Fruit fly (Drosophila melanogaster) whole organism, embryonic: ENCODE measurements around the gene CG10996.

Experiments used
- B-H1 ChIP-seq: fragments of 200-800 bp; sonication (Bioruptor generic); IDR thresholded peaks from 3 replicates; pipeline ENCODE4 v1.3.6; 2022; ENCODE audit warnings: missing biosample characterization, missing genetic modification characterization
- Bgb ChIP-seq: fragments of 200-800 bp; sonication (Bioruptor generic); IDR thresholded peaks from 2 replicates; pipeline ENCODE4 v1.3.6; 2022; ENCODE audit warnings: missing biosample characterization, missing genetic modification characterization; ENCODE audit not compliant: partially characterized antibody
- CG10431 ChIP-seq: fragments of 200-800 bp; sonication (Bioruptor generic); optimal IDR thresholded peaks from 3 replicates; lab custom pipeline; 2018; ENCODE audit warnings: missing biosample characterization, mild to moderate bottlenecking, missing genetic modification characterization
- CG12219 ChIP-seq: fragments of 200-800 bp; sonication (Bioruptor generic); optimal IDR thresholded peaks from 3 replicates; lab custom pipeline; 2018; ENCODE audit warnings: missing biosample characterization, mild to moderate bottlenecking, missing genetic modification characterization
- CG12236 ChIP-seq: fragments of 200-800 bp; sonication (Bioruptor generic); optimal IDR thresholded peaks from 2 replicates; lab custom pipeline; 2016; ENCODE audit warnings: missing biosample characterization, missing genetic modification characterization
- CG15011 ChIP-seq: fragments of 200-800 bp; sonication (Bioruptor generic); optimal IDR thresholded peaks from 3 replicates; lab custom pipeline; 2018; ENCODE audit warnings: missing biosample characterization, mild to moderate bottlenecking, missing genetic modification characterization
- CG1647 ChIP-seq: fragments of 200-800 bp; sonication (Bioruptor generic); optimal IDR thresholded peaks from 3 replicates; lab custom pipeline; 2016; ENCODE audit warnings: missing biosample characterization, missing genetic modification characterization
- CG16815 ChIP-seq: fragments of 200-800 bp; sonication (Bioruptor generic); optimal IDR thresholded peaks from 3 replicates; lab custom pipeline; 2017; ENCODE audit warnings: missing biosample characterization, mild to moderate bottlenecking, missing genetic modification characterization
- CG1792 ChIP-seq: fragments of 200-800 bp; sonication (Bioruptor generic); optimal IDR thresholded peaks from 2 replicates; lab custom pipeline; 2016; ENCODE audit warnings: missing biosample characterization, missing genetic modification characterization
- CG18476 ChIP-seq: fragments of 200-800 bp; sonication (Bioruptor generic); optimal IDR thresholded peaks from 2 replicates; lab custom pipeline; 2016; ENCODE audit warnings: missing biosample characterization, mild to moderate bottlenecking, missing genetic modification characterization
- CG32767 ChIP-seq: fragments of 200-800 bp; sonication (Bioruptor generic); IDR thresholded peaks from 2 replicates; pipeline ENCODE4 v1.3.6; 2022; ENCODE audit warnings: missing biosample characterization, missing genetic modification characterization
- CG3281 ChIP-seq: fragments of 200-800 bp; sonication (Bioruptor generic); optimal IDR thresholded peaks from 3 replicates; lab custom pipeline; 2017; ENCODE audit warnings: missing biosample characterization, mild to moderate bottlenecking, missing genetic modification characterization
- CG43689 ChIP-seq: fragments of 200-800 bp; sonication (Bioruptor generic); IDR thresholded peaks from 2 replicates; pipeline ENCODE4 v1.3.6; 2022; ENCODE audit warnings: missing biosample characterization, missing genetic modification characterization
- CG6854 ChIP-seq: fragments of 200-800 bp; sonication (Bioruptor generic); optimal IDR thresholded peaks from 3 replicates; lab custom pipeline; 2017; ENCODE audit warnings: missing biosample characterization, mild to moderate bottlenecking, missing genetic modification characterization
- CG7372 ChIP-seq: fragments of 200-800 bp; sonication (Bioruptor generic); IDR thresholded peaks from 2 replicates; pipeline ENCODE4 v1.3.6; 2022; ENCODE audit warnings: missing biosample characterization, missing genetic modification characterization
- CG8281 ChIP-seq: fragments of 200-800 bp; sonication (Bioruptor generic); optimal IDR thresholded peaks from 2 replicates; lab custom pipeline; 2018; ENCODE audit warnings: missing biosample characterization, mild to moderate bottlenecking, missing genetic modification characterization, moderate library complexity
- CHES-1-like ChIP-seq: fragments of 200-800 bp; sonication (Bioruptor generic); optimal IDR thresholded peaks from 2 replicates; lab custom pipeline; 2016; ENCODE audit warnings: missing biosample characterization, missing genetic modification characterization
- CkIIα-i1 ChIP-seq: fragments of 200-800 bp; sonication (Bioruptor generic); IDR thresholded peaks from 2 replicates; pipeline ENCODE4 v1.3.6; 2022; ENCODE audit warnings: missing biosample characterization, missing genetic modification characterization
- Dbx ChIP-seq: fragments of 200-800 bp; sonication (Bioruptor generic); IDR thresholded peaks from 3 replicates; pipeline ENCODE4 v1.3.6; 2022; ENCODE audit warnings: missing biosample characterization, missing genetic modification characterization
- Dip3 ChIP-seq: fragments of 200-800 bp; sonication (Bioruptor generic); optimal IDR thresholded peaks from 3 replicates; lab custom pipeline; 2016; ENCODE audit warnings: missing biosample characterization, missing genetic modification characterization
- Doc3 ChIP-seq: fragments of 200-800 bp; sonication (Bioruptor generic); IDR thresholded peaks from 3 replicates; pipeline ENCODE4 v1.3.6; 2022; ENCODE audit warnings: missing biosample characterization, missing genetic modification characterization; ENCODE audit not compliant: partially characterized antibody
- HLHmδ ChIP-seq: fragments of 200-800 bp; sonication (Bioruptor generic); optimal IDR thresholded peaks from 2 replicates; lab custom pipeline; 2018; ENCODE audit warnings: missing biosample characterization, mild to moderate bottlenecking, missing genetic modification characterization, moderate library complexity
- Hmr ChIP-seq: fragments of 200-800 bp; sonication (Bioruptor generic); optimal IDR thresholded peaks from 3 replicates; lab custom pipeline; 2017; ENCODE audit warnings: mild to moderate bottlenecking, missing biosample characterization, missing genetic modification reagents, missing genetic modification characterization
- Hr51 ChIP-seq, 2 experiments: fragments of 200-800 bp; sonication (Bioruptor generic); optimal IDR thresholded peaks; 2 replicates in 1 of 2; 3 replicates in 1 of 2; lab custom pipeline; 2016 to 2018; ENCODE audit warnings: missing biosample characterization in 2 of 2, missing genetic modification characterization in 2 of 2, mild to moderate bottlenecking in 1 of 2, moderate library complexity in 1 of 2
- Meics ChIP-seq: fragments of 200-800 bp; sonication (Bioruptor generic); optimal IDR thresholded peaks from 2 replicates; lab custom pipeline; 2017; ENCODE audit warnings: missing biosample characterization, mild to moderate bottlenecking, missing genetic modification characterization
- NC2β ChIP-seq: fragments of 200-800 bp; sonication (Bioruptor generic); optimal IDR thresholded peaks from 2 replicates; lab custom pipeline; 2016; ENCODE audit warnings: missing biosample characterization, missing genetic modification characterization
- NFAT ChIP-seq: fragments of 200-800 bp; sonication (Bioruptor generic); IDR thresholded peaks from 2 replicates; pipeline ENCODE4 v1.3.6; 2022; ENCODE audit warnings: missing biosample characterization, missing genetic modification characterization
- NK7.1 ChIP-seq: fragments of 200-800 bp; sonication (Bioruptor generic); optimal IDR thresholded peaks from 3 replicates; lab custom pipeline; 2016; ENCODE audit warnings: missing biosample characterization, missing genetic modification characterization
- Opbp ChIP-seq: fragments of 200-800 bp; sonication (Bioruptor generic); IDR thresholded peaks from 3 replicates; pipeline ENCODE4 v1.3.6; 2022; ENCODE audit warnings: missing biosample characterization, missing genetic modification characterization; ENCODE audit not compliant: partially characterized antibody
- Pdp1 ChIP-seq, 2 experiments: fragments of 200-800 bp; sonication (Bioruptor generic); optimal IDR thresholded peaks; 3 replicates each; lab custom pipeline; 2016; ENCODE audit warnings: missing biosample characterization in 2 of 2, missing genetic modification characterization in 2 of 2, mild to moderate bottlenecking in 1 of 2, moderate library complexity in 1 of 2
- Rfx ChIP-seq: fragments of 200-800 bp; sonication (Bioruptor generic); IDR thresholded peaks from 2 replicates; pipeline ENCODE4 v1.3.6; 2022; ENCODE audit warnings: missing biosample characterization, missing genetic modification characterization
- Six4 ChIP-seq: fragments of 200-800 bp; sonication (Bioruptor generic); optimal IDR thresholded peaks from 2 replicates; lab custom pipeline; 2016; ENCODE audit warnings: missing biosample characterization, missing genetic modification characterization
- Sox100B ChIP-seq: fragments of 200-800 bp; sonication (Bioruptor generic); optimal IDR thresholded peaks from 3 replicates; lab custom pipeline; 2018; ENCODE audit warnings: missing biosample characterization, mild to moderate bottlenecking, missing genetic modification characterization
- aop ChIP-seq: fragments of 200-800 bp; sonication (Bioruptor generic); IDR thresholded peaks from 2 replicates; pipeline ENCODE4 v1.3.6; 2022; ENCODE audit warnings: missing biosample characterization, missing genetic modification characterization
- br ChIP-seq: fragments of >200 bp; optimal IDR thresholded peaks from 2 replicates; lab custom pipeline; 2017
- crp ChIP-seq, 2 experiments: fragments of 200-800 bp; sonication (Bioruptor generic); optimal IDR thresholded peaks; 2 replicates in 1 of 2; 3 replicates in 1 of 2; lab custom pipeline; 2017; ENCODE audit warnings: missing biosample characterization in 2 of 2, missing genetic modification characterization in 2 of 2, mild to moderate bottlenecking in 1 of 2, moderate library complexity in 1 of 2
- da ChIP-seq: fragments of 200-800 bp; sonication (Bioruptor generic); optimal IDR thresholded peaks from 2 replicates; lab custom pipeline; 2016; ENCODE audit warnings: missing biosample characterization, missing genetic modification characterization
- exex ChIP-seq: fragments of 200-800 bp; sonication (Bioruptor generic); optimal IDR thresholded peaks from 4 replicates; lab custom pipeline; 2018; ENCODE audit warnings: missing biosample characterization, mild to moderate bottlenecking, missing genetic modification characterization, moderate library complexity
- fd102C ChIP-seq: fragments of 200-800 bp; sonication (Bioruptor generic); optimal IDR thresholded peaks from 2 replicates; lab custom pipeline; 2018; ENCODE audit warnings: missing biosample characterization, mild to moderate bottlenecking, missing genetic modification characterization, moderate library complexity
- hkb ChIP-seq, 2 experiments: fragments of 200-800 bp in 1 of 2; fragments of >200 bp in 1 of 2; sonication (Bioruptor generic) in 1 of 2; IDR thresholded peaks in 1 of 2; optimal IDR thresholded peaks in 1 of 2; 2 replicates each; pipeline versions ENCODE4 v1.3.6 to Lab custom; 2017 to 2022; ENCODE audit warnings: missing biosample characterization in 1 of 2, missing genetic modification characterization in 1 of 2
- hth ChIP-seq: fragments of >200 bp; optimal IDR thresholded peaks from 2 replicates; lab custom pipeline; 2017; ENCODE audit warnings: inconsistent platforms
- lov ChIP-seq, 2 experiments: fragments of 200-800 bp in 1 of 2; fragments of >200 bp in 1 of 2; sonication (Bioruptor generic) in 1 of 2; IDR thresholded peaks in 1 of 2; optimal IDR thresholded peaks in 1 of 2; 2 replicates in 1 of 2; 3 replicates in 1 of 2; pipeline versions ENCODE4 v1.3.6 to Lab custom; 2017 to 2022; ENCODE audit warnings: missing biosample characterization in 1 of 2, missing genetic modification characterization in 1 of 2
- salm ChIP-seq: fragments of 200-800 bp; sonication (Bioruptor generic); optimal IDR thresholded peaks from 2 replicates; lab custom pipeline; 2018; ENCODE audit warnings: missing biosample characterization, mild to moderate bottlenecking, missing genetic modification characterization
- seq ChIP-seq: fragments of 200-800 bp; sonication (Bioruptor generic); IDR thresholded peaks from 2 replicates; pipeline ENCODE4 v1.3.6; 2022; ENCODE audit warnings: missing biosample characterization, missing genetic modification characterization
- sima ChIP-seq: fragments of 200-800 bp; sonication (Bioruptor generic); optimal IDR thresholded peaks from 2 replicates; lab custom pipeline; 2016; ENCODE audit warnings: missing biosample characterization, missing genetic modification characterization
- sqz ChIP-seq: fragments of 200-800 bp; sonication (Bioruptor generic); optimal IDR thresholded peaks from 3 replicates; lab custom pipeline; 2018; ENCODE audit warnings: missing biosample characterization, mild to moderate bottlenecking, missing genetic modification characterization
- tgo ChIP-seq: fragments of 200-800 bp; sonication (Bioruptor generic); IDR thresholded peaks from 3 replicates; pipeline ENCODE4 v1.3.6; 2022; ENCODE audit warnings: missing biosample characterization, missing genetic modification characterization
- tup ChIP-seq: fragments of 200-800 bp; sonication (Bioruptor generic); optimal IDR thresholded peaks from 2 replicates; lab custom pipeline; 2016; ENCODE audit warnings: missing biosample characterization, mild to moderate bottlenecking, missing genetic modification characterization, moderate library complexity
- tx ChIP-seq: fragments of 200-800 bp; sonication (Bioruptor generic); optimal IDR thresholded peaks from 2 replicates; lab custom pipeline; 2016; ENCODE audit warnings: missing biosample characterization, missing genetic modification characterization

CG10996 gene

dm6 chrX:13820310-13821038 is 23.0 kb upstream of the CG10996 start (continued):
- no peak for TF ChIP-seq Bgb (GFP tag; lab: Robert Waterston, UW)
- TF ChIP-seq CG43689 (GFP tag; lab: Robert Waterston, UW): no peak
- no peak for TF ChIP-seq CG6854
- TF ChIP-seq CG32767: no peak
- no peak for TF ChIP-seq Doc3
- no peak for TF ChIP-seq exex (tag; lab: Kevin White, UChicago)
- TF ChIP-seq CG12236: no peak
- TF ChIP-seq CG1792 (GFP tag; lab: Kevin White, UChicago): no peak
- TF ChIP-seq lov (optimal IDR thresholded peaks at IDR 0.05; lab: Kevin White, UChicago): no peak
- no peak for TF ChIP-seq lov (GFP tag; IDR thresholded peaks at IDR 0.05; lab: Robert Waterston, UW)
- no peak for TF ChIP-seq sqz (GFP tag; lab: Kevin White, UChicago)
- no peak for TF ChIP-seq salm (tag; lab: Kevin White, UChicago)
- no peak for TF ChIP-seq CG16815 (GFP tag; lab: Kevin White, UChicago)
- TF ChIP-seq Sox100B (GFP tag; lab: Kevin White, UChicago): peak; percentile 15
- TF ChIP-seq CG8281: no peak
- no peak for TF ChIP-seq crp (GFP tag; optimal IDR thresholded peaks at IDR 0.05; lab: Kevin White, UChicago)
- no peak for TF ChIP-seq aop
- no peak for TF ChIP-seq sima (GFP tag; lab: Kevin White, UChicago)
- TF ChIP-seq CG3281 (GFP tag; lab: Kevin White, UChicago): peak; percentile 25
- no peak for TF ChIP-seq tup
- TF ChIP-seq Dip3 (GFP tag; lab: Kevin White, UChicago): no peak
- TF ChIP-seq Dbx (GFP tag; lab: Robert Waterston, UW): no peak
- no peak for TF ChIP-seq fd102C (GFP tag; lab: Kevin White, UChicago)
- TF ChIP-seq NC2β (GFP tag; lab: Kevin White, UChicago): no peak
- TF ChIP-seq da (GFP tag; lab: Kevin White, UChicago): no peak
- no peak for TF ChIP-seq CkIIα-i1 (GFP tag; lab: Robert Waterston, UW)
- TF ChIP-seq Pdp1 (GFP tag; optimal IDR thresholded peaks at IDR 0.05; lab: Kevin White, UChicago): no peak
- no peak for TF ChIP-seq NK7.1 (GFP tag; lab: Kevin White, UChicago)
- TF ChIP-seq CG12219 (GFP tag; lab: Kevin White, UChicago): no peak
- no peak for TF ChIP-seq NFAT
- TF ChIP-seq Rfx (GFP tag; lab: Robert Waterston, UW): peak; percentile 7; the same call in 1 of the 2 replicates
- TF ChIP-seq hth (lab: Kevin White, UChicago): no peak
- no peak for TF ChIP-seq br (lab: Kevin White, UChicago)
- TF ChIP-seq HLHmδ (GFP tag; lab: Kevin White, UChicago): no peak
- TF ChIP-seq CG15011 (GFP tag; lab: Kevin White, UChicago): peak; percentile 5
- peak; percentile 16 for TF ChIP-seq Meics (GFP tag; lab: Kevin White, UChicago)
- no peak for TF ChIP-seq CG1647 (GFP tag; lab: Kevin White, UChicago)
- no peak for TF ChIP-seq Opbp
- TF ChIP-seq CHES-1-like (GFP tag; lab: Kevin White, UChicago): peak; percentile 10
- TF ChIP-seq B-H1 (GFP tag; lab: Robert Waterston, UW): no peak
- no peak for TF ChIP-seq tx
- no peak for TF ChIP-seq CG10431 (GFP tag; lab: Kevin White, UChicago)
- no peak for TF ChIP-seq tgo (GFP tag; lab: Robert Waterston, UW)
- no peak for TF ChIP-seq Six4 (GFP tag; lab: Kevin White, UChicago)
- TF ChIP-seq CG18476 (GFP tag; lab: Kevin White, UChicago): peak; percentile 15
- TF ChIP-seq CG7372 (GFP tag; lab: Robert Waterston, UW): no peak
- no peak for TF ChIP-seq seq (GFP tag; lab: Robert Waterston, UW)
- TF ChIP-seq Hr51 (GFP tag; optimal IDR thresholded peaks at IDR 0.05; lab: Kevin White, UChicago): peak in 1 of 2 experiments; percentile 13
- TF ChIP-seq hkb (optimal IDR thresholded peaks at IDR 0.05; lab: Kevin White, UChicago): no peak
- no peak for TF ChIP-seq hkb (GFP tag; IDR thresholded peaks at IDR 0.05; lab: Robert Waterston, UW)
- no peak for TF ChIP-seq Hmr
